Fruit fly (Drosophila melanogaster) whole organism, embryonic: ENCODE results near the gene Ass.

ENCODE experiments used
- CG1024 ChIP-seq: fragments of 200-800 bp; sonication (Bioruptor generic); IDR thresholded peaks from 2 replicates; pipeline ENCODE4 v1.3.6; 2022; ENCODE audit warnings: missing biosample characterization, missing genetic modification characterization
- CG10267 ChIP-seq: fragments of 200-800 bp; sonication (Bioruptor generic); optimal IDR thresholded peaks from 2 replicates; lab custom pipeline; 2018; ENCODE audit warnings: missing biosample characterization, mild to moderate bottlenecking, missing genetic modification characterization, moderate library complexity
- CG10274 ChIP-seq: fragments of 200-800 bp; sonication (Bioruptor generic); optimal IDR thresholded peaks from 3 replicates; lab custom pipeline; 2017; ENCODE audit warnings: missing biosample characterization, mild to moderate bottlenecking, missing genetic modification characterization
- CG10366 ChIP-seq: fragments of 200-800 bp; sonication (Bioruptor generic); IDR thresholded peaks from 2 replicates; pipeline ENCODE4 v1.3.6; 2022; ENCODE audit warnings: missing biosample characterization, missing genetic modification characterization
- CG10431 ChIP-seq: fragments of 200-800 bp; sonication (Bioruptor generic); optimal IDR thresholded peaks from 3 replicates; lab custom pipeline; 2018; ENCODE audit warnings: missing biosample characterization, mild to moderate bottlenecking, missing genetic modification characterization
- CG11247 ChIP-seq: fragments of 200-800 bp; sonication (Bioruptor generic); IDR thresholded peaks from 2 replicates; pipeline ENCODE4 v1.3.6; 2022; ENCODE audit warnings: missing biosample characterization, missing genetic modification characterization
- CG11504 ChIP-seq: fragments of 200-800 bp; sonication (Bioruptor generic); optimal IDR thresholded peaks from 3 replicates; lab custom pipeline; 2019; ENCODE audit warnings: missing biosample characterization, mild to moderate bottlenecking, missing genetic modification characterization, moderate library complexity
- CG11695 ChIP-seq: fragments of 200-800 bp; sonication (Bioruptor generic); IDR thresholded peaks from 3 replicates; pipeline ENCODE4 v1.3.6; 2022; ENCODE audit warnings: missing biosample characterization, missing genetic modification characterization
- CG11696 ChIP-seq: fragments of 200-800 bp; sonication (Bioruptor generic); IDR thresholded peaks from 2 replicates; pipeline ENCODE4 v1.3.6; 2022; ENCODE audit warnings: missing biosample characterization, missing genetic modification characterization
- CG13123 ChIP-seq: fragments of 200-800 bp; sonication (Bioruptor generic); optimal IDR thresholded peaks from 2 replicates; lab custom pipeline; 2016; ENCODE audit warnings: missing biosample characterization, missing genetic modification characterization
- CG15073 ChIP-seq: fragments of 200-800 bp; sonication (Bioruptor generic); optimal IDR thresholded peaks from 2 replicates; lab custom pipeline; 2016; ENCODE audit warnings: missing biosample characterization, missing genetic modification characterization
- CG15479 ChIP-seq: fragments of 200-800 bp; sonication (Bioruptor generic); optimal IDR thresholded peaks from 3 replicates; lab custom pipeline; 2019; ENCODE audit warnings: missing biosample characterization, mild to moderate bottlenecking, missing genetic modification characterization, moderate library complexity
- CG15514 ChIP-seq: fragments of 200-800 bp; sonication (Bioruptor generic); optimal IDR thresholded peaks from 3 replicates; lab custom pipeline; 2017; ENCODE audit warnings: missing biosample characterization, missing genetic modification characterization, mild to moderate bottlenecking, moderate library complexity, missing genetic modification reagents
- CG1603 ChIP-seq: fragments of 200-800 bp; sonication (Bioruptor generic); optimal IDR thresholded peaks from 2 replicates; lab custom pipeline; 2019; ENCODE audit warnings: missing biosample characterization, mild to moderate bottlenecking, missing genetic modification characterization, moderate library complexity
- CG18599 ChIP-seq: fragments of 200-800 bp; sonication (Bioruptor generic); optimal IDR thresholded peaks from 3 replicates; lab custom pipeline; 2017; ENCODE audit warnings: missing biosample characterization, missing genetic modification characterization, mild to moderate bottlenecking, moderate library complexity, missing genetic modification reagents
- CG2202 ChIP-seq: fragments of 200-800 bp; sonication (Bioruptor generic); optimal IDR thresholded peaks from 2 replicates; lab custom pipeline; 2018; ENCODE audit warnings: missing biosample characterization, mild to moderate bottlenecking, missing genetic modification characterization
- CG31441 ChIP-seq: fragments of 200-800 bp; sonication (Bioruptor generic); IDR thresholded peaks from 2 replicates; pipeline ENCODE4 v1.3.6; 2022; ENCODE audit warnings: missing biosample characterization, missing genetic modification characterization
- CG3281 ChIP-seq: fragments of 200-800 bp; sonication (Bioruptor generic); optimal IDR thresholded peaks from 3 replicates; lab custom pipeline; 2017; ENCODE audit warnings: missing biosample characterization, mild to moderate bottlenecking, missing genetic modification characterization
- CG3407 ChIP-seq: fragments of 200-800 bp; sonication (Bioruptor generic); optimal IDR thresholded peaks from 2 replicates; lab custom pipeline; 2018; ENCODE audit warnings: missing biosample characterization, mild to moderate bottlenecking, missing genetic modification characterization
- CG6272 ChIP-seq: fragments of 200-800 bp; sonication (Bioruptor generic); IDR thresholded peaks from 2 replicates; pipeline ENCODE4 v1.3.6; 2022; ENCODE audit warnings: missing biosample characterization, missing genetic modification characterization
- CG7963 ChIP-seq: fragments of 200-800 bp; sonication (Bioruptor generic); IDR thresholded peaks from 3 replicates; pipeline ENCODE4 v1.3.6; 2022; ENCODE audit warnings: missing biosample characterization, missing genetic modification characterization; ENCODE audit not compliant: partially characterized antibody
- CTCF ChIP-seq: fragments of 200-800 bp; sonication (Bioruptor generic); optimal IDR thresholded peaks from 2 replicates; lab custom pipeline; 2017; ENCODE audit warnings: missing biosample characterization, mild to moderate bottlenecking, missing genetic modification characterization, moderate library complexity
- Deaf1 ChIP-seq: fragments of 200-800 bp; optimal IDR thresholded peaks from 3 replicates; lab custom pipeline; 2019; ENCODE audit warnings: missing biosample characterization, mild to moderate bottlenecking, missing genetic modification characterization, moderate library complexity
- Dfd ChIP-seq, 2 experiments: fragments of >200 bp; optimal IDR thresholded peaks; 2 replicates each; lab custom pipeline; 2017; ENCODE audit warnings: missing biosample characterization in 2 of 2, missing genetic modification characterization in 2 of 2
- Elba2 ChIP-seq: fragments of 200-800 bp; sonication (Bioruptor generic); optimal IDR thresholded peaks from 3 replicates; lab custom pipeline; 2016; ENCODE audit warnings: missing biosample characterization, missing genetic modification characterization
- Fer1 ChIP-seq: fragments of 200-800 bp; sonication (Bioruptor generic); optimal IDR thresholded peaks from 2 replicates; lab custom pipeline; 2017; ENCODE audit warnings: missing biosample characterization, mild to moderate bottlenecking, missing genetic modification characterization
- HLH3B ChIP-seq: fragments of 200-800 bp; sonication (Bioruptor generic); IDR thresholded peaks from 2 replicates; pipeline ENCODE4 v1.3.6; 2022; ENCODE audit warnings: missing biosample characterization, missing genetic modification characterization
- HLH4C ChIP-seq: fragments of 200-800 bp; sonication (Bioruptor generic); IDR thresholded peaks from 3 replicates; pipeline ENCODE4 v1.3.6; 2022; ENCODE audit warnings: missing biosample characterization, missing genetic modification characterization; ENCODE audit not compliant: partially characterized antibody
- Jarid2 ChIP-seq: fragments of 200-800 bp; sonication (Bioruptor generic); optimal IDR thresholded peaks from 3 replicates; lab custom pipeline; 2017; ENCODE audit warnings: mild to moderate bottlenecking, missing biosample characterization, missing genetic modification reagents, missing genetic modification characterization
- Nf-YB ChIP-seq: fragments of 200-800 bp; sonication (Bioruptor generic); optimal IDR thresholded peaks from 3 replicates; lab custom pipeline; 2019; ENCODE audit warnings: missing biosample characterization, mild to moderate bottlenecking, missing genetic modification characterization, moderate library complexity
- Sox102F ChIP-seq: fragments of 200-800 bp; sonication (Bioruptor generic); optimal IDR thresholded peaks from 2 replicates; lab custom pipeline; 2018; ENCODE audit warnings: missing biosample characterization, mild to moderate bottlenecking, missing genetic modification characterization, moderate library complexity
- Xrp1 ChIP-seq: fragments of 200-800 bp; sonication (Bioruptor generic); IDR thresholded peaks from 2 replicates; pipeline ENCODE4 v1.3.6; 2022; ENCODE audit warnings: missing biosample characterization, missing genetic modification characterization
- ara ChIP-seq: fragments of 200-800 bp; sonication (Bioruptor generic); IDR thresholded peaks from 2 replicates; pipeline ENCODE4 v1.3.6; 2022; ENCODE audit warnings: missing biosample characterization, missing genetic modification characterization
- ato ChIP-seq: fragments of 200-800 bp; sonication (Bioruptor generic); IDR thresholded peaks from 2 replicates; pipeline ENCODE4 v1.3.6; 2022; ENCODE audit warnings: missing biosample characterization, missing genetic modification characterization; ENCODE audit not compliant: partially characterized antibody
- chif ChIP-seq, 2 experiments: fragments of 200-800 bp; sonication (Bioruptor generic); optimal IDR thresholded peaks; 3 replicates each; lab custom pipeline; 2016; ENCODE audit warnings: missing biosample characterization in 2 of 2, missing genetic modification characterization in 2 of 2
- chm ChIP-seq: fragments of 200-800 bp; sonication (Bioruptor generic); IDR thresholded peaks from 2 replicates; pipeline ENCODE4 v1.3.6; 2022; ENCODE audit warnings: missing biosample characterization, missing genetic modification characterization
- dan ChIP-seq: fragments of 200-800 bp; sonication (Bioruptor generic); IDR thresholded peaks from 2 replicates; pipeline ENCODE4 v1.3.6; 2022; ENCODE audit warnings: missing biosample characterization, missing genetic modification characterization
- eyg ChIP-seq: fragments of 200-800 bp; sonication (Bioruptor generic); optimal IDR thresholded peaks from 3 replicates; lab custom pipeline; 2016; ENCODE audit warnings: missing biosample characterization, missing genetic modification characterization
- klu ChIP-seq: fragments of 200-800 bp; sonication (Bioruptor generic); IDR thresholded peaks from 2 replicates; pipeline ENCODE4 v1.3.6; 2022; ENCODE audit warnings: missing biosample characterization, missing genetic modification characterization
- nau ChIP-seq: fragments of 200-800 bp; sonication (Bioruptor generic); optimal IDR thresholded peaks from 3 replicates; lab custom pipeline; 2017; ENCODE audit warnings: missing biosample characterization, mild to moderate bottlenecking, missing genetic modification characterization, missing genetic modification reagents
- pfk ChIP-seq: fragments of 200-800 bp; sonication (Bioruptor generic); optimal IDR thresholded peaks from 2 replicates; lab custom pipeline; 2018; ENCODE audit warnings: missing biosample characterization, mild to moderate bottlenecking, missing genetic modification characterization, moderate library complexity
- pho ChIP-seq: fragments of 200-800 bp; sonication (Bioruptor generic); optimal IDR thresholded peaks from 2 replicates; lab custom pipeline; 2016; ENCODE audit warnings: missing biosample characterization, missing genetic modification characterization
- prd ChIP-seq, 3 experiments: fragments of >200 bp in 2 of 3; fragments of 200-800 bp in 1 of 3; sonication (Bioruptor generic) in 1 of 3; optimal IDR thresholded peaks in 2 of 3; IDR thresholded peaks in 1 of 3; 2 replicates in 2 of 3; 3 replicates in 1 of 3; pipeline versions ENCODE4 v1.3.6 to Lab custom; 2017 to 2022; ENCODE audit warnings: missing biosample characterization in 1 of 3, missing genetic modification characterization in 1 of 3
- seq ChIP-seq: fragments of 200-800 bp; sonication (Bioruptor generic); IDR thresholded peaks from 2 replicates; pipeline ENCODE4 v1.3.6; 2022; ENCODE audit warnings: missing biosample characterization, missing genetic modification characterization
- slbo ChIP-seq: fragments of 200-800 bp; sonication (Bioruptor generic); IDR thresholded peaks from 2 replicates; pipeline ENCODE4 v1.3.6; 2022; ENCODE audit warnings: missing biosample characterization, missing genetic modification characterization
- stwl ChIP-seq: fragments of 200-800 bp; sonication (Bioruptor generic); optimal IDR thresholded peaks from 3 replicates; lab custom pipeline; 2018; ENCODE audit warnings: missing biosample characterization, mild to moderate bottlenecking, missing genetic modification characterization, moderate library complexity
- tll ChIP-seq, 2 experiments: fragments of 200-800 bp in 1 of 2; fragments of >200 bp in 1 of 2; sonication (Bioruptor generic) in 1 of 2; optimal IDR thresholded peaks; 2 replicates each; lab custom pipeline; 2017 to 2019; ENCODE audit warnings: missing biosample characterization in 2 of 2, missing genetic modification characterization in 2 of 2, mild to moderate bottlenecking in 1 of 2, moderate library complexity in 1 of 2
- trh ChIP-seq: fragments of 200-800 bp; sonication (Bioruptor generic); optimal IDR thresholded peaks from 2 replicates; lab custom pipeline; 2016; ENCODE audit warnings: missing biosample characterization, missing genetic modification characterization

Ass gene

DNA sequence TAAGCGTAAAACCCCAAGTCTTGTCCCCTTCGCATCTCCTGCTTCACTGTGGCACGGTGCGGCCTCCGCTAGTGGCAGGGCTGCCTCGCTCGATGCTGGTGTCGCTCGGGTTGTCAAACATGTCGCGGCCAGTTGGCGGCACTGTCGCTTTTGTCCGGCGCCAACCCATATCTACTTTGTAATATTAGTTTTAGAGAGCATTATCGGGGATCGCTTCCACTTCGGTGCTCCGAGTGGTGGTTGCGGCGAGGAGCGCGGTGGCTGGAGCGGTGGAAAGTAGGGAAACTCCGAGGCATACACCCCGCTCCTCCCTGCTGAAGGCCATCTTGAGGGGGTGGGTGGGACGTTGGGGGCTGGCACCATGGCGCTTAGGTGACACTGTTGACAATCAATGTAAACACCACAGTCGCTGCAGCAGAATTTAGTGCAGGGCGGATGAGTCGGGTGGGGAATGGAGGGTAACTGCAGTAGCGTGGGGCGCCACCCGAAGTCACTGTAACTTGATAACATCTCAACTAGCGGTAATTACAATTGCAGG is 21.0 kb upstream of the Ass start (continued):
- TF ChIP-seq Fer1 (GFP tag; lab: Kevin White, UChicago) (no peak), CG3407 (peak; percentile 80), CG11695 (GFP tag; lab: Robert Waterston, UW) (no peak), Dfd (GFP tag; optimal IDR thresholded peaks at IDR 0.05; lab: Kevin White, UChicago) (no peak), eyg (GFP tag; lab: Kevin White, UChicago) (no peak), CG10366 (GFP tag; lab: Robert Waterston, UW) (no peak), nau (GFP tag; lab: Kevin White, UChicago) (no peak), CG18599 (no peak), prd (optimal IDR thresholded peaks at IDR 0.05; lab: Kevin White, UChicago) (no peak), prd (GFP tag; IDR thresholded peaks at IDR 0.05; lab: Robert Waterston, UW) (peak; percentile 33; the same call in 1 of the 3 replicates), slbo (GFP tag; lab: Robert Waterston, UW) (no peak), CG10274 (GFP tag; lab: Kevin White, UChicago) (no peak), ara (peak; percentile 69), Nf-YB (GFP tag; lab: Kevin White, UChicago) (no peak), CG15514 (no peak)

DNA sequence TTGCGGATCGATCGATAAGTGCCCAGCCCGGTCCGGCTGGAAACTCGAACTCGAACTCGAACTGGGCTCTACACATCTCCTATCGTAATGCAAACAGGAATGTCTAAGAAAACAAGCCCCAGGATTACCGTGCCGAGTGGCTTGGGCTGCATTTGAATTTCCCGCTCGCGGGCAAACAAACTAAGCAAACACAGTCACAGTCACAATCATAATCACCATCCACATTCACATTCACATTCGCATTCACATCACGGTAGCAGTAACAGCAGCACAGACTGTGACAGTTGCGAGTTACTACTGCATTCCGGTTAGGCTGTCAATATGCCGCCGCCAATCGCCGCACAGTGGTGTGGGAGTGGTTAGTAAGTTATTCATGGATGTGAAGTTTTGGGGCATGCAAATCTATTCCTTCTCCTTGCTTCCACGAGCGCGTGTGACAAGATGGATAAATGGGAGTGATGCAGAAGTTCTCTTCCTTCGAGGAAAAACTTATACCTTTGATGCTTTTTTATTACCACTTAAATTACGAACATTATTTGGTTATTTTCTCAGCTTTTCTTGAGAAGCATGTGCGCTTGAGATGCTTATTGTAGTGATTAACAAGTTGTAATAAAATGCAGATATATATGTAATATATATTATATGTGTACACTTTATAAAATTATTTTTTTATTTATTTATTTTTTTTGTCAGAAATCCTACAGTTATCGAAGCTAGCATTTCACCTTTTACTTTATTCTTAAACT is 20.3 kb upstream of the Ass start:
- TF ChIP-seq ato (GFP tag; lab: Robert Waterston, UW): no peak
- 0 out of 3 replicates have a peak, but pooled peaks have one; percentile 15 for TF ChIP-seq CG7963 (GFP tag; lab: Robert Waterston, UW)
- peak; percentile 15 for TF ChIP-seq Sox102F (GFP tag; lab: Kevin White, UChicago)
- no peak for TF ChIP-seq Elba2 (GFP tag; lab: Kevin White, UChicago)
- TF ChIP-seq CG13123 (GFP tag; lab: Kevin White, UChicago): no peak
- TF ChIP-seq Deaf1 (tag; lab: Kevin White, UChicago): no peak
- no peak for TF ChIP-seq dan (GFP tag; lab: Robert Waterston, UW)
- peak; percentile 53 for TF ChIP-seq Xrp1 (GFP tag; lab: Robert Waterston, UW)
- no peak for TF ChIP-seq CG15073 (GFP tag; lab: Kevin White, UChicago)
- no peak for TF ChIP-seq HLH4C (GFP tag; lab: Robert Waterston, UW)
- no peak for TF ChIP-seq klu
- peak; percentile 77 for TF ChIP-seq CG31441 (GFP tag; lab: Robert Waterston, UW)
- TF ChIP-seq CG3281 (GFP tag; lab: Kevin White, UChicago): no peak
- peak; percentile 56 for TF ChIP-seq CG15479 (GFP tag; lab: Kevin White, UChicago)
- TF ChIP-seq Jarid2 (GFP tag; lab: Kevin White, UChicago): no peak
- TF ChIP-seq CG11247 (GFP tag; lab: Robert Waterston, UW): no peak; the same call in 1 of the 2 replicates
- TF ChIP-seq tll (GFP tag; optimal IDR thresholded peaks at IDR 0.05; lab: Kevin White, UChicago): peak in 1 of 2 experiments; percentile 59
- TF ChIP-seq CG10267 (tag; lab: Kevin White, UChicago): peak; percentile 7
- 0 out of 2 replicates have a peak, but pooled peaks have one; percentile 5 for TF ChIP-seq CG6272
- TF ChIP-seq chif (GFP tag; optimal IDR thresholded peaks at IDR 0.05; lab: Kevin White, UChicago): peak in 1 of 2 experiments; percentile 17
- no peak for TF ChIP-seq HLH3B (GFP tag; lab: Robert Waterston, UW)
- peak; percentile 69 for TF ChIP-seq CG1603
- peak; percentile 3 for TF ChIP-seq stwl (tag; lab: Kevin White, UChicago)
- 0 out of 2 replicates have a peak, but pooled peaks have one; percentile 33 for TF ChIP-seq CG11696 (GFP tag; lab: Robert Waterston, UW)
- TF ChIP-seq CG11504 (tag; lab: Kevin White, UChicago): peak; percentile 49
- TF ChIP-seq seq: no peak
- TF ChIP-seq CTCF: no peak
- TF ChIP-seq pho (GFP tag; lab: Kevin White, UChicago): no peak
- 0 out of 2 replicates have a peak, but pooled peaks have one; percentile 51 for TF ChIP-seq chm
- no peak for TF ChIP-seq pfk
- no peak for TF ChIP-seq CG1024
- TF ChIP-seq CG2202 (tag; lab: Kevin White, UChicago): peak; percentile 30
- TF ChIP-seq CG10431 (GFP tag; lab: Kevin White, UChicago): no peak
- no peak for TF ChIP-seq trh (GFP tag; lab: Kevin White, UChicago)
